Worm (Caenorhabditis elegans): ENCODE data around the gene W03G11.3.

Gene W03G11.3

ce11 chrX:12142569-12142968 lies 39.0 kb upstream of the W03G11.3 start, which contains the start of gene M153.3:
Gene M153.3 (plus strand): TSS chrX:12142869.
- no peak for TF ChIP-seq nhr-237 (tag; optimal IDR thresholded peaks at IDR 0.05)
- no peak for TF ChIP-seq lsy-12 (tag; optimal IDR thresholded peaks at IDR 0.05)
- no peak for TF ChIP-seq nhr-12 (tag; optimal IDR thresholded peaks at IDR 0.05)
- TF ChIP-seq unc-39 (tag; optimal IDR thresholded peaks at IDR 0.05), result no peak
- no peak for TF ChIP-seq hmg-11 (tag; optimal IDR thresholded peaks at IDR 0.05)
- TF ChIP-seq pha-4 (tag; optimal IDR thresholded peaks at IDR 0.05), result no peak

ce11 chrX:12141051-12141450 lies 37.4 kb upstream of the W03G11.3 start, which contains the start of gene lyst-1:
Gene lyst-1 (minus strand): TSS chrX:12141151.
- TF ChIP-seq ztf-4 (tag; optimal IDR thresholded peaks at IDR 0.05) (no peak), ztf-11 (tag; optimal IDR thresholded peaks at IDR 0.05) (no peak)

- TF ChIP-seq zag-1 (tag; optimal IDR thresholded peaks at IDR 0.05) (no peak), lin-39 (tag; optimal IDR thresholded peaks at IDR 0.05) (no peak), nhr-77 (tag; optimal IDR thresholded peaks at IDR 0.05) (no peak), unc-39 (tag; optimal IDR thresholded peaks at IDR 0.05) (no peak), nhr-23 (tag; optimal IDR thresholded peaks at IDR 0.05) (no peak), nhr-25 (tag; optimal IDR thresholded peaks at IDR 0.05) (no peak), lsy-12 (tag; optimal IDR thresholded peaks at IDR 0.05) (no peak), hmg-11 (tag; optimal IDR thresholded peaks at IDR 0.05) (no peak), pha-4 (tag; optimal IDR thresholded peaks at IDR 0.05) (no peak), nhr-237 (tag; optimal IDR thresholded peaks at IDR 0.05) (no peak), daf-12 (tag; optimal IDR thresholded peaks at IDR 0.05) (no peak), ceh-9 (tag; optimal IDR thresholded peaks at IDR 0.05) (no peak), elt-3 (tag; optimal IDR thresholded peaks at IDR 0.05) (no peak), ceh-82 (tag; optimal IDR thresholded peaks at IDR 0.05) (no peak), nhr-28 (tag; optimal IDR thresholded peaks at IDR 0.05) (no peak), jun-1 (tag; optimal IDR thresholded peaks at IDR 0.05) (no peak), aly-2 (tag; optimal IDR thresholded peaks at IDR 0.05) (no peak), ceh-16 (tag; optimal IDR thresholded peaks at IDR 0.05) (no peak)
Measured at ce11 chrX:12125308-12125707, 21.7 kb upstream of the W03G11.3 start, which contains the start of gene lgc-18. Gene lgc-18 (plus strand): TSS chrX:12125608.

ce11 chrX:12123152-12123551 lies 19.5 kb upstream of the W03G11.3 start, which contains the start of gene T01H10.11:
Gene T01H10.11 (plus strand): TSS chrX:12123452.
- no peak for TF ChIP-seq zag-1 (tag; optimal IDR thresholded peaks at IDR 0.05)
- no peak for TF ChIP-seq ceh-82 (tag; optimal IDR thresholded peaks at IDR 0.05)
- TF ChIP-seq ceh-9 (tag; optimal IDR thresholded peaks at IDR 0.05), result no peak
- TF ChIP-seq nhr-25 (tag; optimal IDR thresholded peaks at IDR 0.05), result no peak
- no peak for TF ChIP-seq eor-1 (tag; optimal IDR thresholded peaks at IDR 0.05)
- TF ChIP-seq elt-1 (tag; optimal IDR thresholded peaks at IDR 0.05), result no peak
- TF ChIP-seq ztf-4 (tag; optimal IDR thresholded peaks at IDR 0.05), result no peak
- no peak for TF ChIP-seq unc-39 (tag; optimal IDR thresholded peaks at IDR 0.05)

ce11 chrX:12121285-12121684 lies 17.7 kb upstream of the W03G11.3 start, which contains the start of gene lgc-17:
Gene lgc-17 (plus strand): TSS chrX:12121585.
- no peak for TF ChIP-seq mdl-1 (tag; optimal IDR thresholded peaks at IDR 0.05)
- TF ChIP-seq daf-12 (tag; optimal IDR thresholded peaks at IDR 0.05), result no peak
- no peak for TF ChIP-seq ztf-11 (tag; optimal IDR thresholded peaks at IDR 0.05)
- no peak for TF ChIP-seq sea-2 (GFP tag; optimal IDR thresholded peaks at IDR 0.05)
- TF ChIP-seq fos-1 (tag; optimal IDR thresholded peaks at IDR 0.05), result no peak
- TF ChIP-seq zag-1 (tag; optimal IDR thresholded peaks at IDR 0.05), result no peak
- TF ChIP-seq ceh-82 (tag; optimal IDR thresholded peaks at IDR 0.05), result no peak
- TF ChIP-seq fkh-10 (GFP tag; optimal IDR thresholded peaks at IDR 0.05), result no peak
- no peak for TF ChIP-seq aly-2 (tag; optimal IDR thresholded peaks at IDR 0.05)
- TF ChIP-seq hmg-11 (tag; optimal IDR thresholded peaks at IDR 0.05), result no peak
- TF ChIP-seq unc-39 (tag; optimal IDR thresholded peaks at IDR 0.05), result no peak
- TF ChIP-seq pqm-1 (tag; optimal IDR thresholded peaks at IDR 0.05), result no peak
- no peak for TF ChIP-seq nhr-28 (tag; optimal IDR thresholded peaks at IDR 0.05)
- TF ChIP-seq tbx-2 (tag; optimal IDR thresholded peaks at IDR 0.05), result no peak
- no peak for TF ChIP-seq elt-1 (tag; optimal IDR thresholded peaks at IDR 0.05)
- TF ChIP-seq nhr-237 (tag; optimal IDR thresholded peaks at IDR 0.05), result no peak
- TF ChIP-seq pha-4 (tag; optimal IDR thresholded peaks at IDR 0.05), result no peak
- no peak for TF ChIP-seq lsy-12 (tag; optimal IDR thresholded peaks at IDR 0.05)
- no peak for TF ChIP-seq unc-62 (GFP tag; optimal IDR thresholded peaks at IDR 0.05)

ce11 chrX:12118340-12118739 lies 14.7 kb upstream of the W03G11.3 start, which contains the start of gene lgc-16:
Gene lgc-16 (plus strand): TSS chrX:12118640.
- TF ChIP-seq zag-1 (tag; optimal IDR thresholded peaks at IDR 0.05), result no peak
- no peak for TF ChIP-seq ceh-28 (tag; optimal IDR thresholded peaks at IDR 0.05)
- no peak for TF ChIP-seq fkh-2 (tag; optimal IDR thresholded peaks at IDR 0.05)
- no peak for TF ChIP-seq lin-39 (tag; optimal IDR thresholded peaks at IDR 0.05)
- no peak for TF ChIP-seq nhr-76 (tag; optimal IDR thresholded peaks at IDR 0.05)
- no peak for TF ChIP-seq ztf-4 (tag; optimal IDR thresholded peaks at IDR 0.05)
- no peak for TF ChIP-seq mdl-1 (tag; optimal IDR thresholded peaks at IDR 0.05)
- TF ChIP-seq jun-1 (tag; optimal IDR thresholded peaks at IDR 0.05), result no peak
- TF ChIP-seq unc-62 (GFP tag; optimal IDR thresholded peaks at IDR 0.05), result no peak
- TF ChIP-seq tbx-2 (tag; optimal IDR thresholded peaks at IDR 0.05), result no peak
- TF ChIP-seq nhr-67 (tag; optimal IDR thresholded peaks at IDR 0.05), result no peak
- TF ChIP-seq ztf-11 (tag; optimal IDR thresholded peaks at IDR 0.05), result no peak
- TF ChIP-seq nhr-43 (tag; optimal IDR thresholded peaks at IDR 0.05; ENCODE audit: poor library complexity, severe bottlenecking), result no peak
- TF ChIP-seq fkh-10 (GFP tag; optimal IDR thresholded peaks at IDR 0.05), result no peak
- TF ChIP-seq nhr-12 (tag; optimal IDR thresholded peaks at IDR 0.05), result no peak
- TF ChIP-seq elt-3 (tag; optimal IDR thresholded peaks at IDR 0.05), result no peak
- TF ChIP-seq nfya-1 (tag; optimal IDR thresholded peaks at IDR 0.05; ENCODE audit: insufficient read depth), result no peak
- no peak for TF ChIP-seq ZK546.5 (tag; optimal IDR thresholded peaks at IDR 0.05)
